Fruit fly (Drosophila melanogaster): Measurements from ENCODE around the gene CG14689.

CG14689 gene

DNA sequence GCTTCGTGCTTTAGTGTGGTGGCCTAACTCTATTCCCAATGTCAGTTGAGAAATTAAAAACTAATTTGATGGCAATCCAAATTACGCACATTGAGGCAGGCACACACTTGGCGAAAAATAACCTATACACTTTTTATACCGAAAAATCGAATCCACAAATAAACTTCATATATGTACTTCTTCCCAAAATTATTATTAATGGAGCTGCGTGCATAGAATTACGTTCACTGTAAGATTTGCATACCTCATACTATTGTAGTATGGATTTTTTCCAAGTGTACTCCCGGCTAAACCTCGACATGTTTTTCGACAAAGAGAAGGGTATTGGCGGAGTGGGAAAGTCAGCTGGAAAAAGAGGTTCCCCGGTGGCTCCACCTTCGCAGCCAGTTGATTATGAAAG lies 26.8 kb downstream of the CG14689 start (continued):
- TF ChIP-seq psq (GFP tag; optimal IDR thresholded peaks at IDR 0.05), result peak; percentile 10
- TF ChIP-seq Ets65A (GFP tag), result peak; percentile 96
- TF ChIP-seq slbo (GFP tag; IDR thresholded peaks at IDR 0.05), result peak; percentile 75
- TF ChIP-seq CG14860 (GFP tag; IDR thresholded peaks at IDR 0.05; ENCODE audit: partially characterized antibody), result no peak
- TF ChIP-seq dmrt11E (tag; optimal IDR thresholded peaks at IDR 0.05), result peak; percentile 19
- TF ChIP-seq CrebB (tag; optimal IDR thresholded peaks at IDR 0.05), result peak; percentile 5
- TF ChIP-seq Scr (GFP tag; IDR thresholded peaks at IDR 0.05; ENCODE audit: partially characterized antibody), result no peak
- TF ChIP-seq CG13296 (GFP tag; optimal IDR thresholded peaks at IDR 0.05), result peak; percentile 41
- peak; percentile 53 to 71 for TF ChIP-seq Pdp1 (GFP tag; optimal IDR thresholded peaks at IDR 0.05)
- peak; percentile 21 for TF ChIP-seq Sry-δ (GFP tag; optimal IDR thresholded peaks at IDR 0.05)
- peak; percentile 70 for TF ChIP-seq CG14014 (GFP tag; IDR thresholded peaks at IDR 0.05)
- peak; percentile 51; the same call in 1 of the 2 replicates for TF ChIP-seq aop (GFP tag; IDR thresholded peaks at IDR 0.05)
- TF ChIP-seq CG6654 (GFP tag; optimal IDR thresholded peaks at IDR 0.05), result peak; percentile 34
- TF ChIP-seq CkIIα-i1 (GFP tag; IDR thresholded peaks at IDR 0.05), result 0 out of 2 replicates have a peak, but pooled peaks have one; percentile 27
- TF ChIP-seq Ssrp (tag; optimal IDR thresholded peaks at IDR 0.05), result peak; percentile 69
- TF ChIP-seq knrl (GFP tag; IDR thresholded peaks at IDR 0.05; ENCODE audit: partially characterized antibody), result no peak
- TF ChIP-seq ERR (GFP tag; optimal IDR thresholded peaks at IDR 0.05), result peak; percentile 35
- TF ChIP-seq Fer1 (GFP tag; optimal IDR thresholded peaks at IDR 0.05), result peak; percentile 58
- no peak for TF ChIP-seq CG10431 (GFP tag; optimal IDR thresholded peaks at IDR 0.05)
- TF ChIP-seq CG13424 (tag; optimal IDR thresholded peaks at IDR 0.05), result peak; percentile 69
- peak; percentile 41 for TF ChIP-seq CG31365 (tag; optimal IDR thresholded peaks at IDR 0.05)
- TF ChIP-seq da (GFP tag; optimal IDR thresholded peaks at IDR 0.05), result no peak
- peak; percentile 36 for TF ChIP-seq Meics (GFP tag; optimal IDR thresholded peaks at IDR 0.05)
- peak; percentile 56 for TF ChIP-seq Rfx (GFP tag; IDR thresholded peaks at IDR 0.05)
- peak; percentile 13; the same call in 1 of the 2 replicates for TF ChIP-seq CG4360 (GFP tag; IDR thresholded peaks at IDR 0.05)
- TF ChIP-seq tx (GFP tag; optimal IDR thresholded peaks at IDR 0.05), result peak; percentile 32
- peak; percentile 4 for TF ChIP-seq Deaf1 (tag; optimal IDR thresholded peaks at IDR 0.05)
- peak; percentile 88 for TF ChIP-seq ci (GFP tag; IDR thresholded peaks at IDR 0.05)
- TF ChIP-seq CG1024 (GFP tag; IDR thresholded peaks at IDR 0.05), result no peak
- TF ChIP-seq sob (GFP tag; IDR thresholded peaks at IDR 0.05), result peak; percentile 54; the same call in 1 of the 2 replicates
- peak; percentile 60 for TF ChIP-seq CG18599 (GFP tag; optimal IDR thresholded peaks at IDR 0.05)
- TF ChIP-seq CG6175 (GFP tag; IDR thresholded peaks at IDR 0.05), result no peak
- TF ChIP-seq PHDP (tag; optimal IDR thresholded peaks at IDR 0.05), result peak; percentile 42
- TF ChIP-seq Chrac-16 (GFP tag; optimal IDR thresholded peaks at IDR 0.05), result peak; percentile 37
- TF ChIP-seq CG4730 (GFP tag; IDR thresholded peaks at IDR 0.05), result peak; percentile 52; the same call in 1 of the 2 replicates
- TF ChIP-seq Ada2b (GFP tag; IDR thresholded peaks at IDR 0.05), result no peak
- peak; percentile 68 for TF ChIP-seq ttk (GFP tag; IDR thresholded peaks at IDR 0.05)
- TF ChIP-seq CG3163 (GFP tag; optimal IDR thresholded peaks at IDR 0.05), result peak; percentile 10
- no peak for TF ChIP-seq CG42726 (GFP tag; IDR thresholded peaks at IDR 0.05; ENCODE audit: partially characterized antibody)
- no peak for TF ChIP-seq gfzf (GFP tag; optimal IDR thresholded peaks at IDR 0.05)
- peak; percentile 59 to 70 for TF ChIP-seq chif (GFP tag; optimal IDR thresholded peaks at IDR 0.05)
- no peak for TF ChIP-seq zfh2 (GFP tag; optimal IDR thresholded peaks at IDR 0.05)
- no peak for TF ChIP-seq CG3065 (GFP tag; optimal IDR thresholded peaks at IDR 0.05)
- TF ChIP-seq sens (GFP tag), result peak; percentile 94
- TF ChIP-seq Side (GFP tag; optimal IDR thresholded peaks at IDR 0.05), result peak; percentile 42
- 0 out of 2 replicates have a peak, but pooled peaks have one; percentile 30 for TF ChIP-seq gt (GFP tag; IDR thresholded peaks at IDR 0.05)
- peak; percentile 22 for TF ChIP-seq NC2β (GFP tag; optimal IDR thresholded peaks at IDR 0.05)
- TF ChIP-seq CG12155 (GFP tag; optimal IDR thresholded peaks at IDR 0.05), result peak; percentile 3
- TF ChIP-seq CG1647 (GFP tag; optimal IDR thresholded peaks at IDR 0.05), result peak; percentile 71
- TF ChIP-seq pum (GFP tag; optimal IDR thresholded peaks at IDR 0.05), result peak; percentile 68
- TF ChIP-seq Oaz (GFP tag; IDR thresholded peaks at IDR 0.05), result 0 out of 2 replicates have a peak, but pooled peaks have one; percentile 26

Measured in whole organism, embryonic.